Worm (Caenorhabditis elegans) whole organism, midembryonic: ENCODE data around the gene K02F3.12.

Source experiments
- T22C8.4 ChIP-seq: fragments of 200-800 bp; sonication (Bioruptor generic); IDR thresholded peaks from 2 replicates; pipeline ENCODE4 v1.3.6; 2022; ENCODE audit warnings: missing genetic modification characterization, missing compliant biosample characterization
- cog-1 ChIP-seq: sonication (generic microtip); optimal IDR thresholded peaks from 2 replicates; lab custom pipeline; 2016; ENCODE audit warnings: missing genetic modification characterization, missing compliant biosample characterization
- flt-1 ChIP-seq: fragments of 200-800 bp; sonication (Bioruptor generic); IDR thresholded peaks from 2 replicates; pipeline ENCODE4 v1.3.6; 2022; ENCODE audit warnings: missing genetic modification characterization, missing compliant biosample characterization
- klf-2 ChIP-seq: fragments of 200-800 bp; sonication (Bioruptor generic); conservative IDR thresholded peaks from 2 replicates; pipeline ENCODE4 v1.3.6; 2022; ENCODE audit warnings: missing genetic modification reagents, missing genetic modification characterization, missing compliant biosample characterization
- med-1 ChIP-seq: sonication (generic microtip); optimal IDR thresholded peaks from 2 replicates; lab custom pipeline; 2017; ENCODE audit warnings: missing genetic modification characterization, mild to moderate bottlenecking, missing compliant biosample characterization, antibody characterized with exemption, missing genetic modification reagents; ENCODE audit not compliant: insufficient read depth
- ref-1 ChIP-seq: fragments of 200-800 bp; sonication (Bioruptor generic); conservative IDR thresholded peaks from 2 replicates; pipeline ENCODE4 v1.3.6; 2022; ENCODE audit warnings: missing genetic modification reagents, missing genetic modification characterization, missing compliant biosample characterization
- tab-1 ChIP-seq: fragments of 200-800 bp; sonication (Bioruptor generic); IDR thresholded peaks from 2 replicates; pipeline ENCODE4 v1.3.6; 2022; ENCODE audit warnings: missing genetic modification characterization, missing compliant biosample characterization
- ztf-23 ChIP-seq: fragments of 200-800 bp; sonication (Bioruptor generic); IDR thresholded peaks from 2 replicates; pipeline ENCODE4 v1.3.6; 2022; ENCODE audit warnings: missing genetic modification reagents, missing genetic modification characterization, missing compliant biosample characterization
- ztf-29 ChIP-seq: fragments of 200-800 bp; sonication (Bioruptor generic); IDR thresholded peaks from 2 replicates; pipeline ENCODE4 v1.3.6; 2022; ENCODE audit warnings: missing genetic modification reagents, missing genetic modification characterization, missing compliant biosample characterization

Gene K02F3.12

ce11 chrIII:856260-856659 is at the start of gene K02F3.12:
Gene K02F3.12 (plus strand): TSS chrIII:856560.
- TF ChIP-seq med-1 (GFP tag; lab: Kevin White, UChicago) (no peak), T22C8.4 (GFP tag; lab: Robert Waterston, UW) (no peak), ref-1 (GFP tag; lab: Robert Waterston, UW) (no peak), klf-2 (GFP tag; lab: Robert Waterston, UW) (no peak), flt-1 (GFP tag; lab: Robert Waterston, UW) (no peak), cog-1 (tag; lab: Kevin White, UChicago) (no peak), ztf-23 (GFP tag; lab: Robert Waterston, UW) (no peak), ztf-29 (GFP tag; lab: Robert Waterston, UW) (no peak), tab-1 (GFP tag; lab: Robert Waterston, UW) (no peak)

- TF ChIP-seq T22C8.4 (GFP tag; lab: Robert Waterston, UW) (no peak), med-1 (GFP tag; lab: Kevin White, UChicago) (no peak), ref-1 (GFP tag; lab: Robert Waterston, UW) (no peak), ztf-29 (GFP tag; lab: Robert Waterston, UW) (no peak), ztf-23 (GFP tag; lab: Robert Waterston, UW) (no peak), flt-1 (GFP tag; lab: Robert Waterston, UW) (no peak), cog-1 (tag; lab: Kevin White, UChicago) (no peak)
These were observed 44.8 kb upstream of the K02F3.12 start, which contains the start of gene daf-7 for ce11 chrIII:811544-811943. Gene daf-7 (plus strand): TSS chrIII:811844.

- no peak for TF ChIP-seq ref-1 (GFP tag; lab: Robert Waterston, UW)
- no peak for TF ChIP-seq klf-2 (GFP tag; lab: Robert Waterston, UW)
- TF ChIP-seq ztf-29 (GFP tag; lab: Robert Waterston, UW) = no peak
- TF ChIP-seq med-1 (GFP tag; lab: Kevin White, UChicago) = no peak
- no peak for TF ChIP-seq flt-1 (GFP tag; lab: Robert Waterston, UW)
- no peak for TF ChIP-seq tab-1 (GFP tag; lab: Robert Waterston, UW)
- no peak for TF ChIP-seq ztf-23 (GFP tag; lab: Robert Waterston, UW)
- no peak for TF ChIP-seq cog-1 (tag; lab: Kevin White, UChicago)
- TF ChIP-seq T22C8.4 (GFP tag; lab: Robert Waterston, UW) = no peak
These were observed 40.5 kb upstream of the K02F3.12 start, which contains the start of gene dac-1 for ce11 chrIII:815845-816244. Gene dac-1 (plus strand): TSS chrIII:816145.

ce11 chrIII:819313-819712 is 37.0 kb upstream of the K02F3.12 start:
- no peak for TF ChIP-seq klf-2 (GFP tag; lab: Robert Waterston, UW)

- TF ChIP-seq cog-1 (tag; lab: Kevin White, UChicago) = no peak
- TF ChIP-seq flt-1 (GFP tag; lab: Robert Waterston, UW) = no peak
- TF ChIP-seq med-1 (GFP tag; lab: Kevin White, UChicago) = no peak
- no peak for TF ChIP-seq ref-1 (GFP tag; lab: Robert Waterston, UW)
- no peak for TF ChIP-seq ztf-29 (GFP tag; lab: Robert Waterston, UW)
- TF ChIP-seq T22C8.4 (GFP tag; lab: Robert Waterston, UW) = no peak
- no peak for TF ChIP-seq tab-1 (GFP tag; lab: Robert Waterston, UW)
- no peak for TF ChIP-seq ztf-23 (GFP tag; lab: Robert Waterston, UW)
- no peak for TF ChIP-seq klf-2 (GFP tag; lab: Robert Waterston, UW)
These were observed 33.7 kb upstream of the K02F3.12 start, which contains the start of gene clec-149 for ce11 chrIII:822546-823272. Gene clec-149 (plus strand): TSS chrIII:823222.

- TF ChIP-seq flt-1 (GFP tag; lab: Robert Waterston, UW) = no peak
- TF ChIP-seq klf-2 (GFP tag; lab: Robert Waterston, UW) = no peak
- no peak for TF ChIP-seq ztf-23 (GFP tag; lab: Robert Waterston, UW)
- no peak for TF ChIP-seq ztf-29 (GFP tag; lab: Robert Waterston, UW)
These were observed 31.1 kb upstream of the K02F3.12 start for ce11 chrIII:825256-825655.

- TF ChIP-seq ztf-29 (GFP tag; lab: Robert Waterston, UW) (no peak), flt-1 (GFP tag; lab: Robert Waterston, UW) (no peak), med-1 (GFP tag; lab: Kevin White, UChicago) (no peak), tab-1 (GFP tag; lab: Robert Waterston, UW) (no peak), klf-2 (GFP tag; lab: Robert Waterston, UW) (no peak), ztf-23 (GFP tag; lab: Robert Waterston, UW) (no peak), ref-1 (GFP tag; lab: Robert Waterston, UW) (no peak), T22C8.4 (GFP tag; lab: Robert Waterston, UW) (no peak), cog-1 (tag; lab: Kevin White, UChicago) (no peak)
These were observed 24.4 kb upstream of the K02F3.12 start, which contains the start of gene ceeh-1 for ce11 chrIII:831961-832360. Gene ceeh-1 (minus strand): TSS chrIII:832277.

ce11 chrIII:832855-833504 is 23.4 kb upstream of the K02F3.12 start, which contains the start of gene zip-2:
Gene zip-2 (plus strand): TSS chrIII:832982.
- TF ChIP-seq cog-1 (tag; lab: Kevin White, UChicago) = no peak
- TF ChIP-seq klf-2 (GFP tag; lab: Robert Waterston, UW) = no peak
- TF ChIP-seq flt-1 (GFP tag; lab: Robert Waterston, UW) = no peak
- no peak for TF ChIP-seq tab-1 (GFP tag; lab: Robert Waterston, UW)
- TF ChIP-seq ref-1 (GFP tag; lab: Robert Waterston, UW) = no peak
- TF ChIP-seq ztf-23 (GFP tag; lab: Robert Waterston, UW) = no peak
- TF ChIP-seq T22C8.4 (GFP tag; lab: Robert Waterston, UW) = no peak
